Worm (Caenorhabditis elegans) whole organism, L2 larva: ENCODE data around the gene sahd-1.

Experiments used
- ama-1 ChIP-seq: fragments of 150-350 bp; optimal IDR thresholded peaks from 2 replicates; lab custom pipeline; 2018; ENCODE audit warnings: inconsistent platforms
- blmp-1 ChIP-seq: sonication (generic microtip); optimal IDR thresholded peaks from 2 replicates; lab custom pipeline; 2017; ENCODE audit warnings: missing genetic modification characterization, mild to moderate bottlenecking, missing compliant biosample characterization, antibody characterized with exemption, moderate library complexity; ENCODE audit not compliant: insufficient read depth
- dmd-4 ChIP-seq: sonication (generic microtip); optimal IDR thresholded peaks from 2 replicates; lab custom pipeline; 2017; ENCODE audit warnings: missing biosample characterization, missing genetic modification characterization
- lin-11 ChIP-seq: fragments of 150-350 bp; sonication (generic microtip); optimal IDR thresholded peaks from 2 replicates; lab custom pipeline; 2014; ENCODE audit warnings: missing biosample characterization, missing genetic modification characterization, inconsistent platforms, mixed read lengths
- nhr-12 ChIP-seq: fragments of 150-350 bp; optimal IDR thresholded peaks from 2 replicates; lab custom pipeline; 2014; ENCODE audit warnings: missing biosample characterization, missing genetic modification characterization
- nhr-129 ChIP-seq: fragments of 150-350 bp; optimal IDR thresholded peaks from 2 replicates; lab custom pipeline; 2014; ENCODE audit warnings: missing biosample characterization, missing genetic modification characterization
- nhr-23 ChIP-seq: fragments of 150-350 bp; optimal IDR thresholded peaks from 2 replicates; lab custom pipeline; 2014; ENCODE audit warnings: missing biosample characterization, missing genetic modification reagents, missing genetic modification characterization
- skn-1 ChIP-seq: sonication (generic microtip); optimal IDR thresholded peaks from 2 replicates; lab custom pipeline; 2017; ENCODE audit warnings: missing biosample characterization, missing genetic modification characterization
- snpc-4 ChIP-seq: fragments of 150-350 bp; optimal IDR thresholded peaks from 2 replicates; lab custom pipeline; 2014; ENCODE audit warnings: missing biosample characterization, missing genetic modification characterization
- unc-62 ChIP-seq: fragments of 150-350 bp; optimal IDR thresholded peaks from 2 replicates; lab custom pipeline; 2014; ENCODE audit warnings: missing biosample characterization, missing genetic modification reagents, missing genetic modification characterization
- zag-1 ChIP-seq: fragments of 150-350 bp; optimal IDR thresholded peaks from 2 replicates; lab custom pipeline; 2014; ENCODE audit warnings: missing biosample characterization, missing genetic modification characterization
- ztf-11 ChIP-seq: sonication (generic microtip); optimal IDR thresholded peaks from 2 replicates; lab custom pipeline; 2017; ENCODE audit warnings: missing biosample characterization, missing genetic modification characterization

DNA sequence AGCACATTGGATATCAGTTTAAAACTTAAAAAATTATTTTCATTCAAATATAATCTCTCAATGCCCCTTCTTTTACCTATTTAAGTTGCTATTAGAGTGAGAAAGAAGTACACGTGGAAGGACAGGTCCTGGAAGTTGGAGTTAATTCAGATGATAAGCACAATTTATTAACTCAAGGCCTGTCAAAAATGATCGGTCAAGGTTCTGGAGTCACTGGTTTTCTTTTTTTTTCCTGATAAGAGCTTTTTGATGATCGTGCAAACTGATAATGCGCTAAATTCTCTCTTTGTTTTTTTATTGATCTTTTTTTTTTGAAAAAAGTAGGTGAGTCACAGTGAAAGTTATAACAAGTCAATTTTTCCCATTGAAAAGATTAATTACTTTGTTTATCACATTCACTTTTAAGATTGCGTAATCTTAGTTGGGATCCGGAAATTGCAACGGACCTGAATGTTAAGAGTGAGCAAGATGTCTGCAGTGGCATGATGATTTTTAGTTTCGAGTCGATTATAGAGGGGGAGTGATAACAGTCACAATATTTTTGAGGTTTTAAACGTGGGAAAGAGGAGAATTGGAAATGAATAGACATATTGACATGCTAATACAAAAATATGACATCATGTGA, 2.2 kb downstream of the sahd-1 start:
- TF ChIP-seq ama-1 (no peak), lin-11 (tag; lab: Kevin White, UChicago) (no peak), unc-62 (GFP tag; lab: Kevin White, UChicago) (no peak), ztf-11 (tag; lab: Kevin White, UChicago) (no peak), nhr-23 (tag; lab: Kevin White, UChicago) (no peak), snpc-4 (no peak), dmd-4 (tag; lab: Kevin White, UChicago) (no peak), nhr-129 (tag; lab: Kevin White, UChicago) (no peak), blmp-1 (tag; lab: Kevin White, UChicago) (no peak), zag-1 (tag; lab: Kevin White, UChicago) (no peak), skn-1 (tag; lab: Kevin White, UChicago) (no peak), nhr-12 (no peak)
